Worm (Caenorhabditis elegans) whole organism, L2 larva: ENCODE data around the gene F32D8.15.

ENCODE experiments used
- ama-1 ChIP-seq: fragments of 150-350 bp; optimal IDR thresholded peaks from 2 replicates; lab custom pipeline; 2018; ENCODE audit warnings: inconsistent platforms
- ceh-82 ChIP-seq: fragments of 150-350 bp; optimal IDR thresholded peaks from 2 replicates; lab custom pipeline; 2014; ENCODE audit warnings: missing biosample characterization, missing genetic modification characterization
- elt-1 ChIP-seq: fragments of 150-350 bp; optimal IDR thresholded peaks from 2 replicates; lab custom pipeline; 2014; ENCODE audit warnings: missing biosample characterization, missing genetic modification characterization
- fos-1 ChIP-seq: fragments of 150-350 bp; optimal IDR thresholded peaks from 2 replicates; lab custom pipeline; 2014; ENCODE audit warnings: missing biosample characterization, missing genetic modification characterization
- lsy-2 ChIP-seq, 2 experiments: fragments of 150-350 bp in 1 of 2; sonication (generic microtip) in 1 of 2; optimal IDR thresholded peaks; 2 replicates each; lab custom pipeline; 2014 to 2017; ENCODE audit warnings: missing biosample characterization in 2 of 2, missing genetic modification characterization in 2 of 2
- mab-5 ChIP-seq: fragments of 150-350 bp; optimal IDR thresholded peaks from 2 replicates; lab custom pipeline; 2014; ENCODE audit warnings: missing biosample characterization, missing genetic modification characterization
- nhr-6 ChIP-seq: fragments of 150-350 bp; optimal IDR thresholded peaks from 2 replicates; lab custom pipeline; 2014; ENCODE audit warnings: missing biosample characterization, missing genetic modification characterization
- unc-39 ChIP-seq: fragments of 150-350 bp; optimal IDR thresholded peaks from 2 replicates; lab custom pipeline; 2014; ENCODE audit warnings: missing biosample characterization, missing genetic modification characterization
- ztf-11 ChIP-seq: sonication (generic microtip); optimal IDR thresholded peaks from 2 replicates; lab custom pipeline; 2017; ENCODE audit warnings: missing biosample characterization, missing genetic modification characterization
- ztf-4 ChIP-seq: fragments of 150-350 bp; optimal IDR thresholded peaks from 2 replicates; lab custom pipeline; 2014; ENCODE audit warnings: missing biosample characterization, missing genetic modification characterization

ce11 chrV:10947930-10948329 lies 44.1 kb downstream of the F32D8.15 start, which contains the start of gene F17C11.2:
- no peak for TF ChIP-seq ztf-11
- TF ChIP-seq unc-39 (tag; lab: Kevin White, UChicago), result no peak
- no peak for TF ChIP-seq ama-1 (lab: Kevin White, UChicago)
- no peak for TF ChIP-seq ztf-4 (tag; lab: Kevin White, UChicago)
- TF ChIP-seq fos-1, result no peak
- TF ChIP-seq lsy-2 (tag; optimal IDR thresholded peaks at IDR 0.05; lab: Kevin White, UChicago), result no peak
- no peak for TF ChIP-seq mab-5
- no peak for TF ChIP-seq nhr-6 (tag; lab: Kevin White, UChicago)
- no peak for TF ChIP-seq elt-1 (tag; lab: Kevin White, UChicago)
- no peak for TF ChIP-seq ceh-82 (tag; lab: Kevin White, UChicago)
